Fruit fly (Drosophila melanogaster) whole organism, embryonic: ENCODE data around the gene CG17652.

Experiments
- Abd-B ChIP-seq: fragments of 200-800 bp; sonication (Bioruptor generic); optimal IDR thresholded peaks from 2 replicates; lab custom pipeline; 2018; ENCODE audit warnings: missing biosample characterization, mild to moderate bottlenecking, missing genetic modification characterization, moderate library complexity
- Aef1 ChIP-seq: fragments of 200-800 bp; sonication (Bioruptor generic); IDR thresholded peaks from 3 replicates; pipeline ENCODE4 v1.3.6; 2022; ENCODE audit warnings: missing biosample characterization, missing genetic modification characterization
- Awh ChIP-seq: fragments of 200-800 bp; sonication (Bioruptor generic); IDR thresholded peaks from 2 replicates; pipeline ENCODE4, ENCODE4 v1.3.6; 2022; ENCODE audit warnings: missing biosample characterization, missing genetic modification characterization
- CG10209 ChIP-seq: fragments of 200-800 bp; sonication (Bioruptor generic); optimal IDR thresholded peaks from 3 replicates; lab custom pipeline; 2017; ENCODE audit warnings: missing biosample characterization, mild to moderate bottlenecking, missing genetic modification characterization, missing genetic modification reagents
- CG12769 ChIP-seq: fragments of 200-800 bp; sonication (Bioruptor generic); optimal IDR thresholded peaks from 2 replicates; lab custom pipeline; 2019; ENCODE audit warnings: missing biosample characterization, mild to moderate bottlenecking, missing genetic modification characterization, moderate library complexity
- CG17359 ChIP-seq: fragments of 200-800 bp; sonication (Bioruptor generic); optimal IDR thresholded peaks from 3 replicates; lab custom pipeline; 2018; ENCODE audit warnings: missing biosample characterization, mild to moderate bottlenecking, missing genetic modification characterization, moderate library complexity
- CG17912 ChIP-seq: fragments of 200-800 bp; sonication (Bioruptor generic); optimal IDR thresholded peaks from 2 replicates; lab custom pipeline; 2018; ENCODE audit warnings: missing biosample characterization, mild to moderate bottlenecking, missing genetic modification characterization
- CG1832 ChIP-seq: fragments of 200-800 bp; sonication (Bioruptor generic); optimal IDR thresholded peaks from 2 replicates; lab custom pipeline; 2017; ENCODE audit warnings: missing biosample characterization, mild to moderate bottlenecking, missing genetic modification characterization, inconsistent platforms
- CG18476 ChIP-seq: fragments of 200-800 bp; sonication (Bioruptor generic); optimal IDR thresholded peaks from 2 replicates; lab custom pipeline; 2016; ENCODE audit warnings: missing biosample characterization, mild to moderate bottlenecking, missing genetic modification characterization
- CG2202 ChIP-seq: fragments of 200-800 bp; sonication (Bioruptor generic); optimal IDR thresholded peaks from 2 replicates; lab custom pipeline; 2018; ENCODE audit warnings: missing biosample characterization, mild to moderate bottlenecking, missing genetic modification characterization
- CG2889 ChIP-seq: fragments of 200-800 bp; sonication (Bioruptor generic); IDR thresholded peaks from 3 replicates; pipeline ENCODE4 v1.3.6; 2022; ENCODE audit warnings: missing biosample characterization, missing genetic modification characterization
- CG3163 ChIP-seq: fragments of 200-800 bp; sonication (Bioruptor generic); optimal IDR thresholded peaks from 3 replicates; lab custom pipeline; 2016; ENCODE audit warnings: missing biosample characterization, missing genetic modification characterization
- CG32767 ChIP-seq: fragments of 200-800 bp; sonication (Bioruptor generic); IDR thresholded peaks from 2 replicates; pipeline ENCODE4 v1.3.6; 2022; ENCODE audit warnings: missing biosample characterization, missing genetic modification characterization
- CG3407 ChIP-seq: fragments of 200-800 bp; sonication (Bioruptor generic); optimal IDR thresholded peaks from 2 replicates; lab custom pipeline; 2018; ENCODE audit warnings: missing biosample characterization, mild to moderate bottlenecking, missing genetic modification characterization
- CG34422 ChIP-seq: fragments of 200-800 bp; sonication (Bioruptor generic); IDR thresholded peaks from 3 replicates; pipeline ENCODE4 v1.3.6; 2022; ENCODE audit warnings: missing biosample characterization, missing genetic modification characterization
- CG6175 ChIP-seq: fragments of 200-800 bp; sonication (Bioruptor generic); IDR thresholded peaks from 3 replicates; pipeline ENCODE4 v1.3.6; 2022; ENCODE audit warnings: missing biosample characterization, missing genetic modification characterization
- CG6683 ChIP-seq: fragments of 200-800 bp; sonication (Bioruptor generic); optimal IDR thresholded peaks from 2 replicates; lab custom pipeline; 2017; ENCODE audit warnings: missing biosample characterization, mild to moderate bottlenecking, missing genetic modification characterization, missing genetic modification reagents
- CG7928 ChIP-seq: fragments of 200-800 bp; sonication (Bioruptor generic); optimal IDR thresholded peaks from 2 replicates; lab custom pipeline; 2017; ENCODE audit warnings: missing biosample characterization, mild to moderate bottlenecking, missing genetic modification characterization
- CG8478 ChIP-seq: fragments of >200 bp; optimal IDR thresholded peaks from 2 replicates; lab custom pipeline; 2018
- CG9437 ChIP-seq: fragments of 200-800 bp; sonication (Bioruptor generic); optimal IDR thresholded peaks from 2 replicates; lab custom pipeline; 2018; ENCODE audit warnings: missing biosample characterization, mild to moderate bottlenecking, missing genetic modification characterization
- CTCF ChIP-seq: fragments of 200-800 bp; sonication (Bioruptor generic); optimal IDR thresholded peaks from 2 replicates; lab custom pipeline; 2017; ENCODE audit warnings: missing biosample characterization, mild to moderate bottlenecking, missing genetic modification characterization, moderate library complexity
- Camta ChIP-seq: fragments of 200-800 bp; sonication (Bioruptor generic); optimal IDR thresholded peaks from 2 replicates; lab custom pipeline; 2016; ENCODE audit warnings: missing biosample characterization, missing genetic modification characterization
- Chrac-16 ChIP-seq: fragments of 200-800 bp; sonication (Bioruptor generic); optimal IDR thresholded peaks from 3 replicates; lab custom pipeline; 2016; ENCODE audit warnings: missing biosample characterization, missing genetic modification characterization
- D19B ChIP-seq: fragments of 200-800 bp; sonication (Bioruptor generic); optimal IDR thresholded peaks from 2 replicates; lab custom pipeline; 2017; ENCODE audit warnings: missing biosample characterization, mild to moderate bottlenecking, missing genetic modification characterization
- Dbx ChIP-seq: fragments of 200-800 bp; sonication (Bioruptor generic); IDR thresholded peaks from 3 replicates; pipeline ENCODE4 v1.3.6; 2022; ENCODE audit warnings: missing biosample characterization, missing genetic modification characterization
- Doc2 ChIP-seq: fragments of 200-800 bp; sonication (Bioruptor generic); IDR thresholded peaks from 2 replicates; pipeline ENCODE4 v1.3.6; 2022; ENCODE audit warnings: missing biosample characterization, missing genetic modification characterization
- GATAe ChIP-seq: fragments of 200-800 bp; sonication (Bioruptor generic); conservative IDR thresholded peaks from 2 replicates; pipeline ENCODE4 v1.3.6; 2022; ENCODE audit warnings: missing biosample characterization, missing genetic modification characterization
- HHEX ChIP-seq: fragments of 200-800 bp; sonication (Bioruptor generic); optimal IDR thresholded peaks from 3 replicates; lab custom pipeline; 2017; ENCODE audit warnings: missing biosample characterization, mild to moderate bottlenecking, missing genetic modification characterization, missing genetic modification reagents
- Hand ChIP-seq: fragments of 200-800 bp; sonication (Bioruptor generic); optimal IDR thresholded peaks from 2 replicates; lab custom pipeline; 2017; ENCODE audit warnings: mild to moderate bottlenecking, missing biosample characterization, missing genetic modification reagents, missing genetic modification characterization
- Scr ChIP-seq: fragments of 200-800 bp; sonication (Bioruptor generic); IDR thresholded peaks from 2 replicates; pipeline ENCODE4 v1.3.6; 2022; ENCODE audit warnings: missing biosample characterization, missing genetic modification characterization; ENCODE audit not compliant: partially characterized antibody
- ab ChIP-seq: fragments of 200-800 bp; sonication (Bioruptor generic); optimal IDR thresholded peaks from 2 replicates; lab custom pipeline; 2016; ENCODE audit warnings: missing biosample characterization, missing genetic modification characterization
- al ChIP-seq: fragments of 200-800 bp; sonication (Bioruptor generic); IDR thresholded peaks from 2 replicates; pipeline ENCODE4 v1.3.6; 2022; ENCODE audit warnings: missing biosample characterization, missing genetic modification characterization
- ash1 ChIP-seq: fragments of 200-800 bp; sonication (Bioruptor generic); optimal IDR thresholded peaks from 2 replicates; lab custom pipeline; 2018; ENCODE audit warnings: missing biosample characterization, mild to moderate bottlenecking, missing genetic modification characterization
- ato ChIP-seq: fragments of 200-800 bp; sonication (Bioruptor generic); IDR thresholded peaks from 2 replicates; pipeline ENCODE4 v1.3.6; 2022; ENCODE audit warnings: missing biosample characterization, missing genetic modification characterization; ENCODE audit not compliant: partially characterized antibody
- bcd ChIP-seq: fragments of 200-800 bp; sonication (Bioruptor generic); optimal IDR thresholded peaks from 2 replicates; lab custom pipeline; 2017; ENCODE audit warnings: missing biosample characterization, mild to moderate bottlenecking, missing genetic modification characterization
- caup ChIP-seq: fragments of 200-800 bp; sonication (Bioruptor generic); optimal IDR thresholded peaks from 3 replicates; lab custom pipeline; 2017; ENCODE audit warnings: missing biosample characterization, mild to moderate bottlenecking, missing genetic modification characterization, moderate library complexity; ENCODE audit not compliant: severe bottlenecking
- cg ChIP-seq: fragments of 200-800 bp; sonication (Bioruptor generic); optimal IDR thresholded peaks from 3 replicates; lab custom pipeline; 2019; ENCODE audit warnings: missing biosample characterization, mild to moderate bottlenecking, missing genetic modification characterization, moderate library complexity
- ci ChIP-seq: fragments of 200-800 bp; sonication (Bioruptor generic); IDR thresholded peaks from 3 replicates; pipeline ENCODE4 v1.3.6; 2022; ENCODE audit warnings: missing biosample characterization, missing genetic modification characterization
- fu2 ChIP-seq: fragments of 200-800 bp; sonication (Bioruptor generic); optimal IDR thresholded peaks from 2 replicates; lab custom pipeline; 2016; ENCODE audit warnings: missing biosample characterization, missing genetic modification characterization
- gem ChIP-seq: fragments of 200-800 bp; sonication (Bioruptor generic); optimal IDR thresholded peaks from 2 replicates; lab custom pipeline; 2019; ENCODE audit warnings: missing biosample characterization, mild to moderate bottlenecking, missing genetic modification characterization, moderate library complexity
- hbn ChIP-seq: fragments of 200-800 bp; sonication (Bioruptor generic); IDR thresholded peaks from 2 replicates; pipeline ENCODE4 v1.3.6; 2022; ENCODE audit warnings: missing biosample characterization, missing genetic modification characterization; ENCODE audit not compliant: partially characterized antibody
- kay ChIP-seq: fragments of 200-800 bp; sonication (Bioruptor generic); optimal IDR thresholded peaks from 2 replicates; lab custom pipeline; 2016; ENCODE audit warnings: missing biosample characterization, missing genetic modification characterization
- lov ChIP-seq, 2 experiments: fragments of 200-800 bp in 1 of 2; fragments of >200 bp in 1 of 2; sonication (Bioruptor generic) in 1 of 2; IDR thresholded peaks in 1 of 2; optimal IDR thresholded peaks in 1 of 2; 2 replicates in 1 of 2; 3 replicates in 1 of 2; pipeline versions ENCODE4 v1.3.6 to Lab custom; 2017 to 2022; ENCODE audit warnings: missing biosample characterization in 1 of 2, missing genetic modification characterization in 1 of 2
- mirr ChIP-seq: fragments of 200-800 bp; sonication (Bioruptor generic); optimal IDR thresholded peaks from 3 replicates; lab custom pipeline; 2018; ENCODE audit warnings: missing biosample characterization, mild to moderate bottlenecking, missing genetic modification characterization
- nerfin-1 ChIP-seq: fragments of 200-800 bp; sonication (Bioruptor generic); optimal IDR thresholded peaks from 3 replicates; lab custom pipeline; 2019; ENCODE audit warnings: missing biosample characterization, mild to moderate bottlenecking, missing genetic modification characterization, moderate library complexity
- oc ChIP-seq: fragments of 200-800 bp; sonication (Bioruptor generic); optimal IDR thresholded peaks from 2 replicates; lab custom pipeline; 2018; ENCODE audit warnings: missing biosample characterization, mild to moderate bottlenecking, missing genetic modification characterization, moderate library complexity
- pho ChIP-seq: fragments of 200-800 bp; sonication (Bioruptor generic); optimal IDR thresholded peaks from 2 replicates; lab custom pipeline; 2016; ENCODE audit warnings: missing biosample characterization, missing genetic modification characterization
- ro ChIP-seq: fragments of 200-800 bp; sonication (Bioruptor generic); IDR thresholded peaks from 2 replicates; pipeline ENCODE4 v1.3.6; 2022; ENCODE audit warnings: missing biosample characterization, missing genetic modification characterization
- slbo ChIP-seq: fragments of 200-800 bp; sonication (Bioruptor generic); IDR thresholded peaks from 2 replicates; pipeline ENCODE4 v1.3.6; 2022; ENCODE audit warnings: missing biosample characterization, missing genetic modification characterization
- trh ChIP-seq: fragments of 200-800 bp; sonication (Bioruptor generic); optimal IDR thresholded peaks from 2 replicates; lab custom pipeline; 2016; ENCODE audit warnings: missing biosample characterization, missing genetic modification characterization
- z ChIP-seq: fragments of 200-800 bp; sonication (Bioruptor generic); IDR thresholded peaks from 3 replicates; pipeline ENCODE4 v1.3.6; 2022; ENCODE audit warnings: missing biosample characterization, missing genetic modification characterization

The CG17652 gene

dm6 chr2L:1715699-1716333, 16.3 kb downstream of the CG17652 start, which contains the start of gene frtz (continued):
- TF ChIP-seq kay (GFP tag; lab: Kevin White, UChicago): no peak
- TF ChIP-seq CG10209 (GFP tag; lab: Kevin White, UChicago): no peak
- no peak for TF ChIP-seq z
- TF ChIP-seq CG12769 (tag; lab: Kevin White, UChicago): no peak
- no peak for TF ChIP-seq HHEX (GFP tag; lab: Kevin White, UChicago)
- TF ChIP-seq CG9437: peak; percentile 100
- TF ChIP-seq slbo: peak; percentile 43; the same call in 1 of the 2 replicates
- TF ChIP-seq oc: no peak
- no peak for TF ChIP-seq CG17912 (GFP tag; lab: Kevin White, UChicago)
- no peak for TF ChIP-seq ash1
- TF ChIP-seq Aef1: no peak
- no peak for TF ChIP-seq CG2889
- TF ChIP-seq Scr: peak; percentile 78
- no peak for TF ChIP-seq Chrac-16 (GFP tag; lab: Kevin White, UChicago)
- no peak for TF ChIP-seq caup (GFP tag; lab: Kevin White, UChicago)
- no peak for TF ChIP-seq Abd-B (GFP tag; lab: Kevin White, UChicago)
- TF ChIP-seq ab: no peak
- TF ChIP-seq CG6175 (GFP tag; lab: Robert Waterston, UW): no peak
- TF ChIP-seq CTCF (GFP tag; lab: Kevin White, UChicago): peak; percentile 65
- no peak for TF ChIP-seq D19B
- peak; percentile 70 for TF ChIP-seq hbn
- no peak for TF ChIP-seq CG6683 (GFP tag; lab: Kevin White, UChicago)
- no peak for TF ChIP-seq CG32767 (GFP tag; lab: Robert Waterston, UW)
- no peak for TF ChIP-seq Camta (GFP tag; lab: Kevin White, UChicago)
- peak; percentile 21 for TF ChIP-seq bcd
- no peak; the same call in 1 of the 2 replicates for TF ChIP-seq ato
- TF ChIP-seq ro (GFP tag; lab: Robert Waterston, UW): no peak
- TF ChIP-seq GATAe (GFP tag; lab: Robert Waterston, UW): no peak
- peak; percentile 42; the same call in 1 of the 3 replicates for TF ChIP-seq Dbx (GFP tag; lab: Robert Waterston, UW)
- no peak for TF ChIP-seq mirr (GFP tag; lab: Kevin White, UChicago)
- TF ChIP-seq CG1832 (GFP tag; lab: Kevin White, UChicago): no peak
- TF ChIP-seq CG3407: no peak
- TF ChIP-seq CG2202 (tag; lab: Kevin White, UChicago): no peak
- no peak for TF ChIP-seq trh (GFP tag; lab: Kevin White, UChicago)
- no peak for TF ChIP-seq Hand (GFP tag; lab: Kevin White, UChicago)
- no peak for TF ChIP-seq Doc2 (GFP tag; lab: Robert Waterston, UW)
- TF ChIP-seq ci: peak; percentile 41; the same call in 2 of the 3 replicates
- TF ChIP-seq CG3163 (GFP tag; lab: Kevin White, UChicago): no peak
- no peak for TF ChIP-seq nerfin-1
- no peak; the same call in 2 of the 3 replicates for TF ChIP-seq CG34422 (GFP tag; lab: Robert Waterston, UW)
- no peak for TF ChIP-seq CG17359 (tag; lab: Kevin White, UChicago)
- no peak for TF ChIP-seq al (GFP tag; lab: Robert Waterston, UW)
- TF ChIP-seq CG8478: no peak
- TF ChIP-seq cg (GFP tag; lab: Kevin White, UChicago): no peak
- TF ChIP-seq CG7928 (GFP tag; lab: Kevin White, UChicago): no peak
- peak; percentile 19 for TF ChIP-seq pho (GFP tag; lab: Kevin White, UChicago)
- TF ChIP-seq lov (optimal IDR thresholded peaks at IDR 0.05; lab: Kevin White, UChicago): no peak
- TF ChIP-seq lov (GFP tag; IDR thresholded peaks at IDR 0.05; lab: Robert Waterston, UW): no peak
- TF ChIP-seq Awh (GFP tag; lab: Robert Waterston, UW): no peak
- TF ChIP-seq fu2: no peak
- TF ChIP-seq CG18476 (GFP tag; lab: Kevin White, UChicago): no peak
- TF ChIP-seq gem (tag; lab: Kevin White, UChicago): no peak
